Worm (Caenorhabditis elegans) whole organism, L1 larva: ENCODE data around the gene jkk-1.

Source experiments
- aly-2 ChIP-seq: fragments of 150-350 bp; optimal IDR thresholded peaks from 2 replicates; lab custom pipeline; 2014; ENCODE audit warnings: missing biosample characterization, missing genetic modification characterization
- nhr-90 ChIP-seq: sonication (generic microtip); optimal IDR thresholded peaks from 2 replicates; lab custom pipeline; 2016; ENCODE audit warnings: mild to moderate bottlenecking, missing genetic modification characterization, missing compliant biosample characterization; ENCODE audit not compliant: poor library complexity
- snpc-4 ChIP-seq: fragments of 150-350 bp; optimal IDR thresholded peaks from 2 replicates; lab custom pipeline; 2014; ENCODE audit warnings: missing biosample characterization, missing genetic modification characterization

DNA sequence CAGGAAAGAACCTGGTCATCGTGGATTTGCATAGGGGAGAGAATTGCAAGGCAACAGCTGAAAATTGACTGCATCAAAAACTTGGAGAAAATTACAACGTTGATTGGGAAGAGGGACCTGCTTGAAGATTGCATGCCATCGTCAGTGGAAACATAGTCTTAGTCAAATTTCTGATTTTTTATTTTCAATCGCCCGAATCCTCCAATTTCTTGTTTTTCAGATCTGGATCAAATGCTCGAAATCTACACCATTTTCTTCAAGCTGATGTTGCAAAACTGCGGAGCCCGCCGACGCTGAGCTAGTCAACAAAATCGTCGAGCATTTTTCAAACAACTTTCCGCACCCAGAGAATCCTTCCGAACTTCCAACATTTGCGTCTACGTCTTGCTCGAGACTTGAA is 5.3 kb downstream of the jkk-1 start:
- TF ChIP-seq nhr-90 (tag; lab: Kevin White, UChicago): no peak
- no peak for TF ChIP-seq snpc-4 (tag; lab: Kevin White, UChicago)
- TF ChIP-seq aly-2 (tag; lab: Kevin White, UChicago): no peak
